Fruit fly (Drosophila melanogaster): ENCODE measurements around the gene CG3078.

DNA sequence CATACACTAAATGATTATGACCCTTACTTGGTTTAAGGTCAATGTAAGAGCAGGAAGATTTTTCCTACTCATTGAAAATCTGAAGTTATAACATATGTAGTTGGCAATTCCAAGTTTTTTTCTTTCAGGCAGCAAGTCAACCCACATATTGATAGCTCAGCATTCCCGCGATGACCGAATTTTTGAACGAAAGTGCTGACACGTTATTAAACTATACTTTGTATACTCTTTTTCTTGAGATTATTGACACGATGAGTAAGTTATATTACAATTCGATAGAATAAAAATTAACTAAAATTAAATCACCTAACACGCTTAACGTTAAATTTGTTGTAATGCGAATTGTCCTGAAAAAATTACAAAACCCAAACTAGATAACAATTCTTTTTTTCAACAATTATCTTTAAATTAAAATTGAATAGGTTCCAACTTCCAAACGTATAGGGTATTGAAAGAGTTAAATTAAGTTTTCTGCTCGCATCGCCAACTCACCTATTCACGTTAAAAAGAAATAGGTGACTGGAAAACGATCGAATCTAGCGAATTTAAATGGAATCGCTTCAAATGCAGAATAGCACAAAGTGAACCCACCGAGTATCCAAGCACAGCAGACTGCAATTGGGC is 15.7 kb upstream of the CG3078 start, which contains the start of gene Vml:
- TF ChIP-seq h (optimal IDR thresholded peaks at IDR 0.05) (no peak), ttk (optimal IDR thresholded peaks at IDR 0.05) (no peak)
